Worm (Caenorhabditis elegans) whole organism, early embryonic: ENCODE results near the gene ebp-1.
"Not testable (repeated sequence)": the region's sequence is repeated elsewhere in the genome, so short reads cannot be mapped to it uniquely, and the experiment has no call there.

Experiments
- B0310.2 ChIP-seq: sonication (generic microtip); optimal IDR thresholded peaks from 2 replicates; lab custom pipeline; 2016; ENCODE audit warnings: mild to moderate bottlenecking, missing genetic modification characterization, missing compliant biosample characterization
- F13C5.2 ChIP-seq: sonication (generic microtip); optimal IDR thresholded peaks from 2 replicates; lab custom pipeline; 2017; ENCODE audit warnings: mild to moderate bottlenecking, missing genetic modification characterization, inconsistent platforms, missing compliant biosample characterization
- aly-1 ChIP-seq: sonication (generic microtip); optimal IDR thresholded peaks from 2 replicates; lab custom pipeline; 2016; ENCODE audit warnings: missing genetic modification characterization, missing compliant biosample characterization
- ama-1 ChIP-seq: fragments of 150-350 bp; optimal IDR thresholded peaks from 2 replicates; lab custom pipeline; 2014
- ceh-13 ChIP-seq: fragments of 200-800 bp; sonication (Bioruptor generic); optimal IDR thresholded peaks from 2 replicates; lab custom pipeline; 2018; ENCODE audit warnings: mild to moderate bottlenecking, missing genetic modification characterization, missing compliant biosample characterization
- ceh-36 ChIP-seq: sonication (generic microtip); optimal IDR thresholded peaks from 2 replicates; lab custom pipeline; 2016; ENCODE audit warnings: missing genetic modification characterization, inconsistent platforms, missing compliant biosample characterization
- ets-7 ChIP-seq: sonication (generic microtip); optimal IDR thresholded peaks from 2 replicates; lab custom pipeline; 2016; ENCODE audit warnings: missing genotype, missing genetic modification characterization, missing compliant biosample characterization
- flt-1 ChIP-seq: fragments of 200-800 bp; sonication (Bioruptor generic); IDR thresholded peaks from 2 replicates; pipeline ENCODE4 v1.3.6; 2022; ENCODE audit warnings: missing genetic modification characterization, missing compliant biosample characterization
- hmbx-1 ChIP-seq: sonication (generic microtip); optimal IDR thresholded peaks from 2 replicates; lab custom pipeline; 2016; ENCODE audit warnings: mild to moderate bottlenecking, missing genetic modification characterization, missing compliant biosample characterization
- hmg-4 ChIP-seq: fragments of 200-800 bp; sonication (Bioruptor generic); optimal IDR thresholded peaks from 2 replicates; lab custom pipeline; 2018; ENCODE audit warnings: mild to moderate bottlenecking, missing genetic modification characterization, missing compliant biosample characterization
- hnd-1 ChIP-seq: sonication (generic microtip); optimal IDR thresholded peaks from 2 replicates; lab custom pipeline; 2016; ENCODE audit warnings: missing genetic modification characterization, missing compliant biosample characterization
- pes-1 ChIP-seq: fragments of 200-800 bp; sonication (Bioruptor generic); IDR thresholded peaks from 2 replicates; pipeline ENCODE4 v1.3.6; 2022; ENCODE audit warnings: missing genetic modification reagents, missing genetic modification characterization, missing compliant biosample characterization
- scrt-1 ChIP-seq: fragments of 200-800 bp; sonication (Bioruptor generic); IDR thresholded peaks from 2 replicates; pipeline ENCODE4 v1.3.6; 2022; ENCODE audit warnings: missing genetic modification characterization, missing compliant biosample characterization
- sea-1 ChIP-seq: fragments of 200-800 bp; sonication (Bioruptor generic); conservative IDR thresholded peaks from 2 replicates; pipeline ENCODE4 v1.3.6; 2022; ENCODE audit warnings: missing genetic modification characterization, missing compliant biosample characterization
- tbx-11 ChIP-seq: fragments of 200-800 bp; sonication (Bioruptor generic); IDR thresholded peaks from 2 replicates; pipeline ENCODE4 v1.3.6; 2022; ENCODE audit warnings: missing genetic modification characterization, missing compliant biosample characterization
- tbx-37 ChIP-seq: fragments of 200-800 bp; sonication (Bioruptor generic); conservative IDR thresholded peaks from 2 replicates; pipeline ENCODE4 v1.3.6; 2022; ENCODE audit warnings: missing genetic modification reagents, missing genetic modification characterization, missing compliant biosample characterization
- tra-4 ChIP-seq: sonication (generic microtip); optimal IDR thresholded peaks from 2 replicates; lab custom pipeline; 2017; ENCODE audit warnings: missing genetic modification characterization, missing compliant biosample characterization

ebp-1 gene

DNA sequence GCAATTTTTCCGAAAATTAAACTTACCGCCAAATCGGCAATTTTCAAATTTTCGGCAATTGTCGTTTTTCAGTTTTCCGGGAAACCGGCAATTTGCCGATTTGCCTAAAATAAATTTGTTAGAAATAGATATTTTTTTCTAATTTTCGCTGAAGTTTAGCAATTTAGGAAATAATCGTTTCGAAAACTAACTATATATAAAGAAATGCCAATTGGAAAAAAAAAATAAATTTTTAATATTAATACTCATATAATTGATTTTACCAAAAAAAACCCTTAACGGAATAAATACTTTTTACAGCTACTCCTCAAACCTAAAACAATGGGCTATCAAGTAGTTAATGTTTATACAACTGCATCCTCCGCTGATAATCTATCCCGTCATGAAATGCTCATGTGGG, at the start of gene ebp-1:
TSS of gene ebp-1 (plus strand) at position 301 of the 400 bp plus-strand sequence.
- no peak for TF ChIP-seq ceh-36 (tag; lab: Kevin White, UChicago)
- TF ChIP-seq sea-1 (GFP tag; lab: Robert Waterston, UW): no peak
- no peak for TF ChIP-seq hmg-4
- TF ChIP-seq aly-1 (tag; lab: Kevin White, UChicago): no peak
- TF ChIP-seq ama-1 (lab: Kevin White, UChicago): no peak
- no peak for TF ChIP-seq hmbx-1 (tag; lab: Kevin White, UChicago)
- TF ChIP-seq tbx-11: no peak
- TF ChIP-seq tbx-37 (GFP tag; lab: Robert Waterston, UW): no peak
- TF ChIP-seq hnd-1: no peak
- no peak for TF ChIP-seq ceh-13 (GFP tag; lab: Kevin White, UChicago)
- no peak for TF ChIP-seq pes-1 (GFP tag; lab: Robert Waterston, UW)
- TF ChIP-seq F13C5.2 (tag; lab: Kevin White, UChicago): no peak
- no peak for TF ChIP-seq B0310.2 (tag; lab: Kevin White, UChicago)

DNA sequence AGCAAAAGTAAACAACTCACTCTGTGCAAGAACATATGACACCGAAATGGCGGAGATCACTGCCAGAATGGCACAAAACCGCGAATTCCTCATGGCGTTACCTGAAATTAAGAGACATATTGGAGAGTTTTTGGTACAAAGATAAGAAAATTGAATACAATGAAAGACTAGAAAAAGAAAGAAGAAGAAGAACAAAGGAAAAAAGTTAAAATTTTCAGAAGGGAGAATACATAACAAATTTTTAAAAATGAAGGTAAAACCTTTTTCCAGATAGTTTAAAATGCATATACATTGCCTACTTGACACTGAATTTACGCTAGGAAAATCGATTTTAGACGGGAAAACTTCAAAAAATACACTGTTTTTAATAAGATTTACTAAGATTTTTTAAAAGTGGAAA, 42.1 kb upstream of the ebp-1 start, which contains the start of gene lon-8:
TSS of gene lon-8 (minus strand) at position 101 of the 400 bp plus-strand sequence.
- TF ChIP-seq ceh-36 (tag; lab: Kevin White, UChicago): no peak
- no peak for TF ChIP-seq aly-1 (tag; lab: Kevin White, UChicago)
- no peak for TF ChIP-seq tbx-37 (GFP tag; lab: Robert Waterston, UW)
- no peak for TF ChIP-seq B0310.2 (tag; lab: Kevin White, UChicago)
- no peak for TF ChIP-seq ama-1 (lab: Kevin White, UChicago)
- TF ChIP-seq ets-7 (tag; lab: Kevin White, UChicago): no peak
- no peak for TF ChIP-seq flt-1 (GFP tag; lab: Robert Waterston, UW)
- TF ChIP-seq hnd-1: no peak
- no peak for TF ChIP-seq sea-1 (GFP tag; lab: Robert Waterston, UW)
- TF ChIP-seq pes-1 (GFP tag; lab: Robert Waterston, UW): no peak
- TF ChIP-seq ceh-13 (GFP tag; lab: Kevin White, UChicago): no peak
- no peak for TF ChIP-seq tbx-11
- no peak for TF ChIP-seq hmbx-1 (tag; lab: Kevin White, UChicago)
- no peak for TF ChIP-seq F13C5.2 (tag; lab: Kevin White, UChicago)
- TF ChIP-seq scrt-1 (GFP tag; lab: Robert Waterston, UW): no peak
- TF ChIP-seq hmg-4: no peak
- TF ChIP-seq tra-4 (tag; lab: Kevin White, UChicago): no peak

DNA sequence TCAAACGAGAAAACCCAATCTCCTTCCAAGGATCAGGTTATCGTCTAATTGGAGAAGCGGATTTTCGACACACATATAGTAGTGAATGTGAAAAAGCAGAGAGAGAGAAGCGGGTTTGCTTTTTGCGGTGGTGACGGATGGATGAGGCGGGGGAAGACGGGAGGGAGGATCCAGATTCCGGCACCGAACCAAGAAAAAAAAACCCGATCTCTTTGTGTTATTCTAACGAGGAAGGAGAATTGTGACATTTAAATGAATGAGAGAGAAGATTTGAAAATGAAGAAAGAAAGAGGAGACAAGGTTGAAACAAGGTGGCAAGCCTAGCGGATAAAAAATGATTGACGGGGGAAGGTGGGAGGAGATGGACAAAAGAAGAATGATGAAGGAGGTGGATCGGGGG, 39.5 kb upstream of the ebp-1 start:
- TF ChIP-seq hnd-1 (no peak), tbx-11 (no peak), hmbx-1 (tag; lab: Kevin White, UChicago) (no peak)

ce11 chrV:18006930-18007329, 36.4 kb upstream of the ebp-1 start, which contains the start of gene Y59A8B.19:
TSS of gene Y59A8B.19 (plus strand) at chrV:18007230.
- TF ChIP-seq hmbx-1 (tag; lab: Kevin White, UChicago); ceh-13 (GFP tag; lab: Kevin White, UChicago); hnd-1: not testable (repeated sequence)

- TF ChIP-seq pes-1 (GFP tag; lab: Robert Waterston, UW): no peak
- TF ChIP-seq ets-7 (tag; lab: Kevin White, UChicago): no peak
Observed at ce11 chrV:18008680-18009079, 34.7 kb upstream of the ebp-1 start.

DNA sequence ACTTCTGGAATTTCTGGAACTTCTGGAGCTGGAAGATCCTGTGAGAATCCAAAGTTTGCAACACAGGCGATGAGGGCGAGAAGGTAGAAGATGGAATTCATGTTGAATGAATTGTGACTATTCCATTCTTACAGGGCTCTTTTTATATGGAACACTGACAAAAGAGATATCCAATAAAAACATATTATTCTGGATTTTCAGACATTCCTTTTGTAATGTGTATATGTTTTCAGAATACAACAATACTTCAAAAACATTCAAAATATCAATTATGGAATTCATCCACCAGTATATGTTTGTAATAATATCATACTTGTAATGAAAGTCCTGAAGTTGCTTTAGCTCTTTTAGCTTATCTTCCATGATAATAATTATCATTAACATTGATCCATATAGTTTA, 32.6 kb upstream of the ebp-1 start, which contains the start of gene Y59A8B.26:
TSS of gene Y59A8B.26 (minus strand) at position 101 of the 400 bp plus-strand sequence.
- not testable (repeated sequence) for TF ChIP-seq ceh-36 (tag; lab: Kevin White, UChicago); pes-1 (GFP tag; lab: Robert Waterston, UW); flt-1 (GFP tag; lab: Robert Waterston, UW)

ce11 chrV:18014116-18014515, 29.3 kb upstream of the ebp-1 start, which contains the start of gene srh-133:
TSS of gene srh-133 (minus strand) at chrV:18014216.
- TF ChIP-seq hmbx-1 (tag; lab: Kevin White, UChicago) (no peak), scrt-1 (GFP tag; lab: Robert Waterston, UW) (no peak), pes-1 (GFP tag; lab: Robert Waterston, UW) (no peak), tbx-11 (no peak), tra-4 (tag; lab: Kevin White, UChicago) (no peak), hmg-4 (no peak), tbx-37 (GFP tag; lab: Robert Waterston, UW) (no peak), ceh-13 (GFP tag; lab: Kevin White, UChicago) (no peak), hnd-1 (no peak), ceh-36 (tag; lab: Kevin White, UChicago) (no peak), B0310.2 (tag; lab: Kevin White, UChicago) (no peak), flt-1 (GFP tag; lab: Robert Waterston, UW) (no peak), ama-1 (lab: Kevin White, UChicago) (no peak), ets-7 (tag; lab: Kevin White, UChicago) (no peak), aly-1 (tag; lab: Kevin White, UChicago) (no peak), F13C5.2 (tag; lab: Kevin White, UChicago) (no peak), sea-1 (GFP tag; lab: Robert Waterston, UW) (no peak)

ce11 chrV:18017226-18017625, 26.1 kb upstream of the ebp-1 start, which contains the start of gene srh-134:
TSS of gene srh-134 (minus strand) at chrV:18017326.
- TF ChIP-seq ama-1 (lab: Kevin White, UChicago): no peak
- TF ChIP-seq scrt-1 (GFP tag; lab: Robert Waterston, UW): no peak
- no peak for TF ChIP-seq hnd-1
- TF ChIP-seq tbx-11: no peak
- TF ChIP-seq hmbx-1 (tag; lab: Kevin White, UChicago): no peak
- no peak for TF ChIP-seq hmg-4
- no peak for TF ChIP-seq ceh-36 (tag; lab: Kevin White, UChicago)
- TF ChIP-seq flt-1 (GFP tag; lab: Robert Waterston, UW): no peak
- TF ChIP-seq B0310.2 (tag; lab: Kevin White, UChicago): no peak
- TF ChIP-seq pes-1 (GFP tag; lab: Robert Waterston, UW): no peak
- no peak for TF ChIP-seq tra-4 (tag; lab: Kevin White, UChicago)
- TF ChIP-seq F13C5.2 (tag; lab: Kevin White, UChicago): no peak
- no peak for TF ChIP-seq sea-1 (GFP tag; lab: Robert Waterston, UW)
- TF ChIP-seq tbx-37 (GFP tag; lab: Robert Waterston, UW): no peak
- TF ChIP-seq ets-7 (tag; lab: Kevin White, UChicago): no peak
- TF ChIP-seq aly-1 (tag; lab: Kevin White, UChicago): no peak
